Worm (Caenorhabditis elegans): Measurements from ENCODE around the gene Y54F10BM.13.

ce11 chrIII:2316439-2316838, 14.4 kb downstream of the Y54F10BM.13 start:
- TF ChIP-seq dao-5 (tag; optimal IDR thresholded peaks at IDR 0.05), result no peak
- no peak for TF ChIP-seq him-1 (tag; optimal IDR thresholded peaks at IDR 0.05)
- no peak for TF ChIP-seq W03F9.2 (tag; optimal IDR thresholded peaks at IDR 0.05)

Measured in whole organism, L4/young adult.